Fruit fly (Drosophila melanogaster): ENCODE data around the gene CG4666.

dm6 chrX:6090809-6091667, 13.5 kb upstream of the CG4666 start, which contains the start of the genes Nep1 and Mipp2:
- TF ChIP-seq pb (GFP tag; optimal IDR thresholded peaks at IDR 0.05) (no peak), CG6254 (GFP tag; optimal IDR thresholded peaks at IDR 0.05) (no peak), cad (GFP tag; optimal IDR thresholded peaks at IDR 0.05) (no peak), NFAT (GFP tag; IDR thresholded peaks at IDR 0.05) (peak; percentile 26; the same call in 1 of the 2 replicates), ci (GFP tag; IDR thresholded peaks at IDR 0.05) (peak; percentile 67), CG8281 (tag; optimal IDR thresholded peaks at IDR 0.05) (no peak), nerfin-1 (tag; optimal IDR thresholded peaks at IDR 0.05) (no peak), crp (GFP tag; optimal IDR thresholded peaks at IDR 0.05) (peak in 1 of 2 experiments; percentile 78), Oaz (GFP tag; IDR thresholded peaks at IDR 0.05) (no peak), Atf-2 (GFP tag; optimal IDR thresholded peaks at IDR 0.05) (no peak), CG9817 (tag; optimal IDR thresholded peaks at IDR 0.05) (peak; percentile 35)
